Worm (Caenorhabditis elegans) whole organism, L4 larva: ENCODE measurements around the gene srh-137.

Experiments used
- F49E8.2 ChIP-seq: sonication (generic microtip); optimal IDR thresholded peaks from 2 replicates; lab custom pipeline; 2016; ENCODE audit warnings: missing compliant biosample characterization, mild to moderate bottlenecking, missing genetic modification characterization, borderline replicate concordance
- daf-19 ChIP-seq: fragments of 200-800 bp; sonication (Bioruptor generic); conservative IDR thresholded peaks from 2 replicates; pipeline ENCODE4 v1.3.6; 2022; ENCODE audit warnings: missing genetic modification characterization, missing compliant biosample characterization
- fos-1 ChIP-seq: fragments of 150-350 bp; optimal IDR thresholded peaks from 2 replicates; lab custom pipeline; 2014; ENCODE audit warnings: missing biosample characterization, missing genetic modification characterization
- lim-7 ChIP-seq: fragments of 200-800 bp; sonication (Bioruptor generic); IDR thresholded peaks from 2 replicates; pipeline ENCODE4 v1.3.6; 2022; ENCODE audit warnings: missing genetic modification characterization, missing compliant biosample characterization
- lin-29 ChIP-seq: fragments of 200-800 bp; sonication (Bioruptor generic); IDR thresholded peaks from 2 replicates; pipeline ENCODE4 v1.3.6; 2022; ENCODE audit warnings: missing genetic modification reagents, missing genetic modification characterization, missing compliant biosample characterization
- lsy-2 ChIP-seq, 2 experiments: fragments of 150-350 bp in 1 of 2; sonication (generic microtip) in 1 of 2; optimal IDR thresholded peaks; 2 replicates each; lab custom pipeline; 2014 to 2017; ENCODE audit warnings: missing biosample characterization in 2 of 2, missing genetic modification characterization in 2 of 2
- madf-9 ChIP-seq: fragments of 200-800 bp; sonication (Bioruptor generic); conservative IDR thresholded peaks from 2 replicates; pipeline ENCODE4 v1.3.6; 2022; ENCODE audit warnings: missing genetic modification reagents, missing genetic modification characterization, missing compliant biosample characterization
- nhr-76 ChIP-seq: fragments of 150-350 bp; optimal IDR thresholded peaks from 2 replicates; lab custom pipeline; 2014; ENCODE audit warnings: missing biosample characterization, missing genetic modification characterization
- pqm-1 ChIP-seq: sonication (generic microtip); optimal IDR thresholded peaks from 2 replicates; lab custom pipeline; 2017; ENCODE audit warnings: missing biosample characterization, missing genetic modification characterization
- sdz-12 ChIP-seq: fragments of 200-800 bp; sonication (Bioruptor generic); optimal IDR thresholded peaks from 2 replicates; lab custom pipeline; 2018; ENCODE audit warnings: mild to moderate bottlenecking, missing genetic modification characterization, missing compliant biosample characterization
- spr-3 ChIP-seq: fragments of 200-800 bp; sonication (Bioruptor generic); optimal IDR thresholded peaks from 2 replicates; lab custom pipeline; 2018; ENCODE audit warnings: mild to moderate bottlenecking, missing genetic modification characterization, missing compliant biosample characterization
- tra-1 ChIP-seq: fragments of 200-800 bp; sonication (Bioruptor generic); IDR thresholded peaks from 2 replicates; pipeline ENCODE4 v1.3.6; 2022; ENCODE audit warnings: missing genetic modification reagents, missing genetic modification characterization, missing compliant biosample characterization
- vab-7 ChIP-seq: fragments of 200-800 bp; sonication (Bioruptor generic); IDR thresholded peaks from 2 replicates; pipeline ENCODE4 v1.3.6; 2022; ENCODE audit warnings: missing genetic modification reagents, missing genetic modification characterization, missing compliant biosample characterization
- zag-1 ChIP-seq: fragments of 150-350 bp; optimal IDR thresholded peaks from 2 replicates; lab custom pipeline; 2014; ENCODE audit warnings: missing biosample characterization, missing genetic modification characterization

srh-137 gene

DNA sequence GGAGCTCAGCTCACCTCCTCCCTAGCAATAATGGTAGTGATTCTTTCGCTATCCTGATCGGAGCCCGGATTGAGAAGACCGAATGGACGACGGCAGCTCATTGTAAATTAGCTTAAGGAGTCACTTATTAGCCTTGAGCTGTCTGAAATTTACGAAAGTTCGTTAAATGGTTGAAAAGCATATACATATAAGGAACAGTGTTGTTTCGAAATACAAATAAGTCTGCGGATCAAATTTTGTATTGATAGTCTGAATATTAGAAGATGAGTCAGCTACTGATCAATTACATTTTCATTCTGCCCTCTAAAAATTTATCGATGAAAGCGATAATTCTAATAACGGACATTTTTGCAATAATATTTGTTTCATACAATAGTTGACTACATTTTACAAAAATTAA, 49.8 kb downstream of the srh-137 start, which contains the start of gene F14F8.14:
F14F8.14 (minus strand) TSS at position 101 of the 400 bp plus-strand sequence.
- TF ChIP-seq lin-29 (GFP tag; lab: Robert Waterston, UW) (no peak), madf-9 (no peak), daf-19 (GFP tag; lab: Robert Waterston, UW) (no peak), fos-1 (tag; lab: Kevin White, UChicago) (no peak), F49E8.2 (tag; lab: Kevin White, UChicago) (no peak), zag-1 (tag; lab: Kevin White, UChicago) (no peak), vab-7 (GFP tag; lab: Robert Waterston, UW) (no peak), lim-7 (no peak), nhr-76 (tag; lab: Kevin White, UChicago) (no peak), tra-1 (no peak), sdz-12 (GFP tag; lab: Kevin White, UChicago) (no peak), spr-3 (GFP tag; lab: Kevin White, UChicago) (no peak), pqm-1 (no peak), lsy-2 (tag; optimal IDR thresholded peaks at IDR 0.05; lab: Kevin White, UChicago) (no peak)
